Worm (Caenorhabditis elegans): ENCODE measurements around the gene cyp-33C5.

Gene cyp-33C5

DNA sequence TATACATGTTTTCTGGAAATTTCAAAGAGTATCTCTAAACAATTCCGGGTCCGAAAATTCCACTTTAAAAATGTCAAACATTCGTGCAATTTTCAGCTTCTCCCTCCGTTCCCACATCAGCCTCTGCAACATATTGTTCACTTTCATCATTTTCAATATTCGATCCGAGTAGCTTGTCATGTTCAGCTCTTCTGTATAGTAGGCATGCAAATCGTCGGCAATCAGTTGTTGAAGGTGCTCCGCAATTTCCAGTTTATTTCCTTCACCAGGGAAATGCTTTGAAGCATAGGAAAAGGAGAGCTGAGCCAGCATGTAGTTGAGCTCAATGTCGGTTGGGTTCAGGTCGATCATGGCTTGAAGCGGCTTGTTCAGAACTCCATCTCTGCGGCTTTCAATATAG lies 20.1 kb downstream of the cyp-33C5 start:
- TF ChIP-seq nhr-237 (tag; optimal IDR thresholded peaks at IDR 0.05) (no peak), dmd-6 (GFP tag; IDR thresholded peaks at IDR 0.05) (no peak), aha-1 (tag) (peak; percentile 38), gei-8 (GFP tag; optimal IDR thresholded peaks at IDR 0.05) (no peak), ztf-7 (tag; optimal IDR thresholded peaks at IDR 0.05) (no peak), unc-62 (GFP tag; optimal IDR thresholded peaks at IDR 0.05 in 1 of 2) (peak in 1 of 2 experiments; percentile 59), unc-62 (tag; optimal IDR thresholded peaks at IDR 0.05) (no peak)

DNA sequence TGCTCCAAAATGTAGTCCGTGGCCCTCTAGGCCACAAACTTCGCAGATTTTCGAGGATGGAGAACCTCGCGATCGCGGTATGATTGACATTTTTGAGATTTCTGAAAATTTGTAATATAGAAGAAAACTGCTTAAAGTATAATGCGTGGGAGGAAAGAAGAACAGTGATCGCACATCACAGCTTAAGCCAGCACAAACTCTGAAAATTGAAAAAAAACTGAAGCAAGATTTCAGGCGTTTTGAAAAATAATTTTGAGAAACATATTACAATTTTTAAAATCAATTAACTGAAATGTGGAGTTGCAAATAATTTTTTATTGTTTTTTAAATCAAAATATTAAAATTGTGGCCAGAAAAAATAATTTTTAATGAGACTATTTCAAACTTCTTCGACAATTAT lies 22.2 kb downstream of the cyp-33C5 start, which contains the start of gene nhr-275:
Gene nhr-275 (minus strand): TSS at position 101 of the 400 bp plus-strand sequence.
- TF ChIP-seq lir-3 (tag; optimal IDR thresholded peaks at IDR 0.05) (no peak), Y105C5A.15 (GFP tag; IDR thresholded peaks at IDR 0.05) (no peak), dmd-8 (GFP tag; IDR thresholded peaks at IDR 0.05) (no peak), dve-1 (tag; optimal IDR thresholded peaks at IDR 0.05; ENCODE audit: insufficient read depth) (no peak), mep-1 (tag; optimal IDR thresholded peaks at IDR 0.05) (no peak), daf-8 (GFP tag; IDR thresholded peaks at IDR 0.05) (no peak), tra-1 (GFP tag; IDR thresholded peaks at IDR 0.05) (no peak), hmg-1.1 (GFP tag; IDR thresholded peaks at IDR 0.05) (no peak), hif-1 (tag; optimal IDR thresholded peaks at IDR 0.05) (no peak), ceh-28 (tag; optimal IDR thresholded peaks at IDR 0.05) (no peak), set-16 (GFP tag; IDR thresholded peaks at IDR 0.05) (no peak), dmd-6 (GFP tag; IDR thresholded peaks at IDR 0.05) (no peak), lin-13 (GFP tag; optimal IDR thresholded peaks at IDR 0.05) (no peak), daf-16 (GFP tag; optimal IDR thresholded peaks at IDR 0.05) (no peak), daf-16 (tag; optimal IDR thresholded peaks at IDR 0.05) (no peak), F10B5.3 (tag; optimal IDR thresholded peaks at IDR 0.05) (no peak)

DNA sequence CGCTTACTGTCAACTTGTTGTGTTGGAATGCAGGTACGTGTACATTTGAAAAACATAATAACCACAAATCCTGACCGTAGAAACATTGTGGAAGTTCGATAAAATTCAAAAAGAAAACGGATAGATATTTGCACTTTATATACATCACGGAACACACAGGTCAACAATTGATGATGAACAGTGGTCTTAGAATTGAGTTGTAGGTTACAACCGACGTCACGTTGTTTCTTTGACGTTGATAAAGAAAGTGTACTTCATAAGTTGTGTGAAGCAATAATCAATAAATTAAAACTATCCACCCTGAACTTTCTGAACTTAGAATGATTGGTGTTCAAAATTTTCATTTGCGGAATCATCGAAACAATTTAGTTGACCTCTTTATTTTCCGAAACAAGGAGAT lies 26.9 kb downstream of the cyp-33C5 start, which contains the start of gene Y5H2A.1:
Gene Y5H2A.1 (minus strand): TSS at position 101 of the 400 bp plus-strand sequence.
- TF ChIP-seq vab-7 (GFP tag; IDR thresholded peaks at IDR 0.05) (no peak), nhr-25 (tag; optimal IDR thresholded peaks at IDR 0.05; ENCODE audit: borderline replicate concordance, insufficient read depth) (no peak), zip-11 (GFP tag; IDR thresholded peaks at IDR 0.05) (no peak), duxl-1 (tag; optimal IDR thresholded peaks at IDR 0.05; ENCODE audit: poor library complexity) (no peak), nhr-28 (tag; optimal IDR thresholded peaks at IDR 0.05) (no peak), nhr-77 (tag; optimal IDR thresholded peaks at IDR 0.05) (no peak)

DNA sequence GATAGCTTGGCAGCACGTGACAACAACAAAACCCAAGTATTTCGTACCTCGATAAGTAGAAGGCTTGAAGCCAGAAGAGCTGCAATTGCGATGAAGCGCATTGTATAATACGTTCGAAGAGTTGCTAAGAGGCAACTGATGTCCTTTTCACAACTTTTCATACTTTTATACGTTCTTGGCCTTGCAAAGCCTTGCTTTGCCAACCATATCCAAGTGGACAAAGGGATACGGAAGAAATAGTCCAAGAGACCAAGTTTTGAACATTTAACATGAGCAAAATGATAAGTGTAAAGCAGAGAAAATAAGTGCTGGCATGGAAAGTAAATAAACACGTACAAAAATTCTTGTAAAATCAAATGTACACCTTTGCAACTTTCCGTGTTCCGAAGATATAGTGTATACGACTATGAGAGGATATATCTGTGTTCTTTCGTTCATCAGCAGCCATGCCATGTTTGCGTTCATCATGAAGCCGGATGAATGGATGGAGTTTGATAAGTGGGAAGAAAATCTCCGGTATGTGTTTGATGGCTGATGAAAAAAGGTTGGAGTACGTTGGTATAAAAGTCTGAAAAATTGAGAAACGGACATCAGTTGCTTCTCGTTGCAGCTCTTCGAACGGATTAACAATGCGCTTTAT lies 29.6 kb downstream of the cyp-33C5 start, which contains the start of the genes Y5H2A.4 and abu-4:
Gene Y5H2A.4 (minus strand): TSS at position 101 of the 640 bp plus-strand sequence.
Gene abu-4 (plus strand): TSS at position 590 of the 640 bp plus-strand sequence.
- TF ChIP-seq dve-1 (tag; optimal IDR thresholded peaks at IDR 0.05; ENCODE audit: insufficient read depth) (no peak), unc-62 (GFP tag; optimal IDR thresholded peaks at IDR 0.05 in 1 of 2) (peak in 1 of 2 experiments; percentile 86), unc-62 (tag; optimal IDR thresholded peaks at IDR 0.05) (no peak)

DNA sequence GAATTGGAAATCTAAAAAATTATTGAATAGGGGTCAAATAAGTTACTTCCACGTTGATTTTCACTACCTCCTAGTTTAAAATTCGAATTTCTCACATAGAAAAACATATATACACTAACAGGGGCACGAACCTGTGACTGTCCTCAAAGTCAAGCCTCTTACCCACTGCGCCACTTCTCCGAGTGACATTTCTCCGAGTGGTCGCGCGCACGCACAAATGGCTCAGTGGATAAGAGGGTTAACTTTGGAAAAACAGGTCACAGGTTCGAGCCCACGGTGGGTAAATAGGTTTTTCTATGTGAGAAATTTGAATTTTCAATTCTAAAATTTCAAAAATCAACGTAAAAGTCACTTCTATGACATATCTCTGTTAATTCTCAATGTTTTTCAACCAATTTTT lies 32.5 kb downstream of the cyp-33C5 start:
- TF ChIP-seq F26F4.8 (GFP tag; conservative IDR thresholded peaks at IDR 0.05) (no peak), jun-1 (tag; optimal IDR thresholded peaks at IDR 0.05) (no peak), zip-2 (tag; optimal IDR thresholded peaks at IDR 0.05) (no peak), Y48G9A.11 (GFP tag; IDR thresholded peaks at IDR 0.05) (0 out of 2 replicates have a peak, but pooled peaks have one; percentile 43), hlh-30 (tag; optimal IDR thresholded peaks at IDR 0.05; ENCODE audit: insufficient read depth) (peak; percentile 34), nhr-41 (GFP tag; IDR thresholded peaks at IDR 0.05) (no peak), lir-3 (tag; optimal IDR thresholded peaks at IDR 0.05) (no peak), egl-27 (tag; optimal IDR thresholded peaks at IDR 0.05) (no peak), mdt-29 (GFP tag; IDR thresholded peaks at IDR 0.05) (no peak), dve-1 (tag; optimal IDR thresholded peaks at IDR 0.05; ENCODE audit: insufficient read depth) (peak; percentile 3), pha-4 (GFP tag; IDR thresholded peaks at IDR 0.05) (no peak), pha-4 (tag; optimal IDR thresholded peaks at IDR 0.05) (no peak), gei-8 (GFP tag; optimal IDR thresholded peaks at IDR 0.05) (no peak), zfp-3 (GFP tag; conservative IDR thresholded peaks at IDR 0.05) (no peak), lin-13 (GFP tag; optimal IDR thresholded peaks at IDR 0.05) (peak; percentile 26)

Data from whole organism, L4 larva.